Fruit fly (Drosophila melanogaster) whole organism, wandering third instar larva: Measurements from ENCODE around the gene lab.

Experiments
- CG32264 ChIP-seq: fragments of 200-800 bp; sonication (Bioruptor generic); optimal IDR thresholded peaks from 2 replicates; lab custom pipeline; 2016; ENCODE audit warnings: missing biosample characterization, missing genetic modification characterization
- CG9705 ChIP-seq: fragments of 200-800 bp; sonication (Bioruptor generic); optimal IDR thresholded peaks from 2 replicates; lab custom pipeline; 2018; ENCODE audit warnings: missing biosample characterization, mild to moderate bottlenecking, missing genetic modification characterization
- CrebA ChIP-seq: fragments of 200-800 bp; sonication (Bioruptor generic); optimal IDR thresholded peaks from 2 replicates; lab custom pipeline; 2016; ENCODE audit warnings: missing biosample characterization, mild to moderate bottlenecking, missing genetic modification characterization, borderline replicate concordance
- Dif ChIP-seq: fragments of 200-275, 200-300 bp; sonication (Bioruptor generic); optimal IDR thresholded peaks from 2 replicates; lab custom pipeline; 2018; ENCODE audit warnings: missing biosample characterization, missing genetic modification characterization; ENCODE audit not compliant: partially characterized antibody
- GATAd ChIP-seq: sonication (Bioruptor generic); optimal IDR thresholded peaks from 2 replicates; lab custom pipeline; 2016; ENCODE audit warnings: missing biosample characterization, missing genetic modification characterization
- HLH106 ChIP-seq: fragments of 200-800 bp; optimal IDR thresholded peaks from 3 replicates; lab custom pipeline; 2019; ENCODE audit warnings: missing biosample characterization, mild to moderate bottlenecking, missing genetic modification characterization, moderate library complexity
- Hnf4 ChIP-seq: fragments of 200-800 bp; sonication (Bioruptor generic); optimal IDR thresholded peaks from 2 replicates; lab custom pipeline; 2016; ENCODE audit warnings: missing biosample characterization, mild to moderate bottlenecking, missing genetic modification characterization
- Hr78 ChIP-seq: fragments of >200 bp; optimal IDR thresholded peaks from 2 replicates; lab custom pipeline; 2017; ENCODE audit warnings: missing biosample characterization, missing genetic modification characterization
- Hr83 ChIP-seq: fragments of 200-300 bp; sonication (Bioruptor generic); optimal IDR thresholded peaks from 2 replicates; lab custom pipeline; 2016; ENCODE audit warnings: missing biosample characterization, mild to moderate bottlenecking, missing genetic modification characterization, moderate library complexity; ENCODE audit not compliant: poor library complexity, severe bottlenecking
- Mio ChIP-seq: sonication (Bioruptor generic); optimal IDR thresholded peaks from 2 replicates; lab custom pipeline; 2016; ENCODE audit warnings: missing biosample characterization, missing genetic modification characterization
- Myc ChIP-seq: fragments of >200 bp; optimal IDR thresholded peaks from 2 replicates; lab custom pipeline; 2017
- N ChIP-seq: fragments of >200 bp; optimal IDR thresholded peaks from 2 replicates; lab custom pipeline; 2018; ENCODE audit warnings: missing biosample characterization, missing external identifiers, missing genetic modification characterization
- OdsH ChIP-seq: fragments of 200-800 bp; sonication (Bioruptor generic); optimal IDR thresholded peaks from 2 replicates; lab custom pipeline; 2016; ENCODE audit warnings: missing biosample characterization, mild to moderate bottlenecking, missing genetic modification characterization
- Rel ChIP-seq, 2 experiments: fragments of 200-800 bp; sonication (Bioruptor generic) in 1 of 2; optimal IDR thresholded peaks; 2 replicates in 1 of 2; 3 replicates in 1 of 2; lab custom pipeline; 2016 to 2019; ENCODE audit warnings: mild to moderate bottlenecking in 2 of 2, missing biosample characterization in 2 of 2, missing genetic modification characterization in 2 of 2, moderate library complexity in 1 of 2
- Sp1 ChIP-seq: fragments of 200-800 bp; sonication (Bioruptor generic); optimal IDR thresholded peaks from 3 replicates; lab custom pipeline; 2019; ENCODE audit warnings: missing biosample characterization, mild to moderate bottlenecking, missing genetic modification characterization, moderate library complexity
- Vsx2 ChIP-seq: fragments of 200-300, 225-300 bp; sonication (Bioruptor generic); optimal IDR thresholded peaks from 2 replicates; lab custom pipeline; 2018; ENCODE audit warnings: missing biosample characterization, missing genetic modification characterization; ENCODE audit not compliant: partially characterized antibody
- br ChIP-seq: fragments of 200-800 bp; sonication (Bioruptor generic); optimal IDR thresholded peaks from 2 replicates; lab custom pipeline; 2016; ENCODE audit warnings: missing biosample characterization, missing genetic modification characterization
- dl ChIP-seq, 2 experiments: fragments of 175-275, 200-275 bp in 1 of 2; fragments of 200-275 bp in 1 of 2; sonication (Bioruptor generic); optimal IDR thresholded peaks; lab custom pipeline; 2018; ENCODE audit warnings: mild to moderate bottlenecking in 2 of 2, missing biosample characterization in 2 of 2, missing genetic modification characterization in 2 of 2, moderate library complexity in 2 of 2; ENCODE audit not compliant: partially characterized antibody in 2 of 2, insufficient read depth in 1 of 2
- dmrt93B ChIP-seq: fragments of 200-800 bp; sonication (Bioruptor generic); optimal IDR thresholded peaks from 2 replicates; lab custom pipeline; 2018; ENCODE audit warnings: missing biosample characterization, mild to moderate bottlenecking, missing genetic modification characterization
- dsf ChIP-seq: sonication (Bioruptor generic); optimal IDR thresholded peaks from 2 replicates; lab custom pipeline; 2016; ENCODE audit warnings: missing biosample characterization, missing genetic modification characterization, borderline replicate concordance
- ey ChIP-seq: fragments of 200-800 bp; sonication (Bioruptor generic); optimal IDR thresholded peaks from 2 replicates; lab custom pipeline; 2016; ENCODE audit warnings: missing biosample characterization, missing genetic modification characterization
- foxo ChIP-seq, 2 experiments: fragments of 200-800 bp; sonication (Bioruptor generic); optimal IDR thresholded peaks; 2 replicates in 1 of 2; 3 replicates in 1 of 2; lab custom pipeline; 2016 to 2017; ENCODE audit warnings: missing biosample characterization in 2 of 2, missing genetic modification characterization in 2 of 2
- fru ChIP-seq: fragments of 200-800 bp; sonication (Bioruptor generic); optimal IDR thresholded peaks from 3 replicates; lab custom pipeline; 2016; ENCODE audit warnings: missing biosample characterization, mild to moderate bottlenecking, missing genetic modification characterization
- h ChIP-seq: fragments of 200-800 bp; sonication (Bioruptor generic); optimal IDR thresholded peaks from 3 replicates; lab custom pipeline; 2016; ENCODE audit warnings: missing biosample characterization, mild to moderate bottlenecking, missing genetic modification characterization
- lola ChIP-seq: fragments of >200 bp; optimal IDR thresholded peaks from 2 replicates; lab custom pipeline; 2017; ENCODE audit warnings: missing biosample characterization, missing genetic modification characterization
- pan ChIP-seq: fragments of >200 bp; optimal IDR thresholded peaks from 2 replicates; lab custom pipeline; 2017
- psq ChIP-seq: fragments of 200-800 bp; sonication (Bioruptor generic); optimal IDR thresholded peaks from 3 replicates; lab custom pipeline; 2017; ENCODE audit warnings: missing biosample characterization, mild to moderate bottlenecking, missing genetic modification characterization, moderate library complexity
- rgr ChIP-seq: fragments of 200-800 bp; sonication (Bioruptor generic); optimal IDR thresholded peaks from 3 replicates; lab custom pipeline; 2016; ENCODE audit warnings: missing biosample characterization, mild to moderate bottlenecking, missing genetic modification characterization
- sv ChIP-seq: fragments of 200-800 bp; sonication (Bioruptor generic); optimal IDR thresholded peaks from 3 replicates; lab custom pipeline; 2016; ENCODE audit warnings: missing biosample characterization, missing genetic modification characterization
- tai ChIP-seq: sonication (Bioruptor generic); optimal IDR thresholded peaks from 2 replicates; lab custom pipeline; 2016; ENCODE audit warnings: missing biosample characterization, missing genetic modification characterization
- usp ChIP-seq: fragments of >200 bp; optimal IDR thresholded peaks from 2 replicates; lab custom pipeline; 2017; ENCODE audit warnings: missing biosample characterization, missing genetic modification characterization

Gene lab

DNA sequence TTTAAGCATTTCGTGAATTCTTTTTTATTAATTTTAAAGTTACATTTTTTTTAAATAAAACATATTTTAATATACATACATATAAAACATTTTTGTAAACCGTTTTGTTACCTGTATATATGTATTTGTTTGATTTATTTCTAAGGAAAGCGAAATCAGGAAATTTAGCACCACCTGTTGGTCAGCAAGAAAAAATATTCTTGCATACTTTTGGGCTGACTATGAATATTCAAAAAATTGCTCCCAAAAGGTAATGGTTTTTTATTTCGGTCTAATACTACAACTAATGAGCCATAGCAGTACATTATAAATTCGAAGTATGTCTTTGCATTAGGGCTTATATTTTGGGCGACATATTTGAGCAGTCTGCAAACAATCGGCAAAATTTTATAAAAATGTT, 5.3 kb upstream of the lab start:
- TF ChIP-seq Myc (peak; percentile 15), Hr83 (GFP tag; lab: Kevin White, UChicago) (no peak), psq (GFP tag; lab: Kevin White, UChicago) (no peak), sv (GFP tag; lab: Kevin White, UChicago) (no peak), usp (no peak)

- TF ChIP-seq Myc (no peak), Hnf4 (no peak), Mio (GFP tag; lab: Kevin White, UChicago) (no peak), Dif (GFP tag; lab: Kevin White, UChicago) (no peak)
Measured at dm6 chr3R:6683135-6683534, 4.7 kb upstream of the lab start.

- peak; percentile 42 for TF ChIP-seq HLH106
- peak; percentile 29 for TF ChIP-seq ey (GFP tag; lab: Kevin White, UChicago)
- TF ChIP-seq h (GFP tag; lab: Kevin White, UChicago) = peak; percentile 48
- no peak for TF ChIP-seq Sp1
- peak; percentile 32 for TF ChIP-seq fru (GFP tag; lab: Kevin White, UChicago)
Measured at dm6 chr3R:6674548-6674947, 3.8 kb downstream of the lab start.

DNA sequence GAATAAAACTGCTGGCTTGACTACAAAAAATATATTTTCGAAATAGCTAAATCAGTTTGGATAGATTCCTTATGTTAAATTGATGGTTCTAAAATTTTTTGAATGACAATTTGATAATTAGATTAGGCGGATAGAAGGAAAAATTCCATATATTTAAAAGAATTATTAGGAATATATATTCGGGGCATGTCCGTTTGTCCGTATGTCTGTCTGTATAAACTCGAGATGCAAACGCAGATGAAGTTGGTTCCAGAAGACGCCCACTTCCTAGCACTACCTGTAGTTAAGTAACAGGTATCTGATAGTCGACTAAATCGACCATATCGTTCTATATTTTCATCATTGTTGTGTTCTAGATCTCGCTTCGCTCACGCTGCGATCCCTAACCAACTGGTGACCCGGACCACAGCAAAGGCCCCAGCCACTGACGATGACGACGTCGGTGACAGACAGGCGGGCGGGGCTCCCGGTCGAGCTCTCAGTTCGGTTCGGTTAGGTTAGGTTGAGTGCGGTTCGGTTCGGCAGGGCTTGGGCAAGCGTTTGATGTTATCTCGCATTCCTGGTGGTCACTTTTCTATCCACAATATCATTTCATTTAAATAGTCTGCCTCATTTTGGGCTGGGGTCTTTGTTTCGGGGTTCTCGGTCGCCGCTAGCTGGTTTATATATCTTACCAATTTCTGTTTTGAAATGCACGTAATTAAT, 5.9 kb downstream of the lab start:
- TF ChIP-seq rgr (GFP tag; lab: Kevin White, UChicago) (no peak), CrebA (GFP tag; lab: Kevin White, UChicago) (no peak), CG9705 (GFP tag; lab: Kevin White, UChicago) (no peak), Sp1 (no peak), psq (GFP tag; lab: Kevin White, UChicago) (no peak), sv (GFP tag; lab: Kevin White, UChicago) (no peak), ey (GFP tag; lab: Kevin White, UChicago) (no peak), CG32264 (GFP tag; lab: Kevin White, UChicago) (no peak), GATAd (no peak), Vsx2 (GFP tag; lab: Kevin White, UChicago) (no peak), OdsH (GFP tag; lab: Kevin White, UChicago) (no peak), Myc (no peak), N (GFP tag; lab: Kevin White, UChicago) (no peak), br (GFP tag; lab: Kevin White, UChicago) (no peak), dsf (GFP tag; lab: Kevin White, UChicago) (no peak), usp (no peak), dl (GFP tag; optimal IDR thresholded peaks at IDR 0.05; lab: Kevin White, UChicago; ENCODE audit: insufficient read depth in 1 of 2, partially characterized antibody in 2 of 2) (no peak)

DNA sequence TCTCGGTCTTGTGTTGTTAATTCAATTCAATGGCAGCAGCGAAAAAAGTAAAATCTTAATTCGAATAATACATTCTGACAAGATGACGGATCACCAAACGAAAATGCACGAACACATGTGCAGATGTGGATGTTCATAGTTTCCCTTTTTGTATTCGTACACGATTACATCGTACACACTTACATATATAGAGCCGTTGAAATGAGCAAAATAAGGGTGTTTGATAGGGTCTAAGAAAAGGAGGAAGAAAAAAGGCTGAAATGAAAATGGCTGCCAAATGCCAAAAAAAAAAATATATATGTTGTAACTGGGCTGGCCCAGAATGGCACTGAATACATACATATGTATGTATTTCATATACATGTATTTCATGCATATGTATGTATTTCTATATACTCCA, 10.2 kb downstream of the lab start:
- TF ChIP-seq fru (GFP tag; lab: Kevin White, UChicago) (no peak), Hnf4 (no peak)

DNA sequence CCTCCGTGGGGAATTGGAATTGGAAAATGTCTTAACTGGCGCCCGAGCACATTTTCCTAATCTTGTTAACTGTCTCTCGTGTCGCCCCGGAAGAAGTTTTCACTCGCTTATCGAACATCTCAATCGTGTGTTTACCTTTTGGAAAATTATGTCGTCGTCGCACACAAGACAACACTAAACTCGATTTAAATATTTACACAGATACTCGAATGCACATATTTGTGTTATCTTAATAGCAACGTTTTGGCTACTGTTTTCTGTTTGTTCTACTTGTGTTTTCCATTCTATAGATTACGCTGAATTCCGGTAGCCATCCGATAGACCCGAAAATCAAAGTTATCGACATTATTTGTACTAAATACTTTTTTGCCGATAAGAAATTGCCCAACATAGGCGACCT, 11.1 kb downstream of the lab start:
- TF ChIP-seq Rel (GFP tag; optimal IDR thresholded peaks at IDR 0.05; lab: Kevin White, UChicago) (no peak), Rel (tag; optimal IDR thresholded peaks at IDR 0.05; lab: Kevin White, UChicago) (no peak), Sp1 (no peak), psq (GFP tag; lab: Kevin White, UChicago) (no peak), Mio (GFP tag; lab: Kevin White, UChicago) (no peak), pan (lab: Kevin White, UChicago) (no peak), Myc (no peak), lola (no peak), dmrt93B (GFP tag; lab: Kevin White, UChicago) (no peak), foxo (GFP tag; optimal IDR thresholded peaks at IDR 0.05; lab: Kevin White, UChicago) (no peak), tai (GFP tag; lab: Kevin White, UChicago) (no peak), OdsH (GFP tag; lab: Kevin White, UChicago) (no peak), Hnf4 (no peak), br (GFP tag; lab: Kevin White, UChicago) (no peak), Hr78 (GFP tag; lab: Kevin White, UChicago) (no peak), GATAd (no peak), h (GFP tag; lab: Kevin White, UChicago) (no peak)
